Fruit fly (Drosophila melanogaster): ENCODE data around the gene eIF2D.
A peak's percentile ranks its signal among the peaks of the same experiment; 100 is the strongest.

The eIF2D gene

dm6 chr3R:29151621-29152092, at the start of gene eIF2D (continued):
- TF ChIP-seq Sox14 (GFP tag; optimal IDR thresholded peaks at IDR 0.05) (peak; percentile 63), Sox15 (GFP tag; optimal IDR thresholded peaks at IDR 0.05) (no peak), CG10669 (GFP tag; optimal IDR thresholded peaks at IDR 0.05) (no peak), Eip75B (GFP tag; optimal IDR thresholded peaks at IDR 0.05) (peak; percentile 43)

dm6 chr3R:29199807-29200693, 48.5 kb upstream of the eIF2D start, which contains the start of gene CG11899:
Gene CG11899 (plus strand): TSS chr3R:29200454.
- TF ChIP-seq Gug (GFP tag; IDR thresholded peaks at IDR 0.05) (peak; percentile 38), Met (GFP tag; optimal IDR thresholded peaks at IDR 0.05) (peak; percentile 87), Eip78C (GFP tag) (peak; percentile 85), Sox102F (GFP tag; optimal IDR thresholded peaks at IDR 0.05) (peak; percentile 83), fd59A (GFP tag; optimal IDR thresholded peaks at IDR 0.05) (peak; percentile 59), CG7368 (GFP tag; optimal IDR thresholded peaks at IDR 0.05) (peak; percentile 72), dsx (GFP tag; optimal IDR thresholded peaks at IDR 0.05; ENCODE audit: poor library complexity, severe bottlenecking) (peak; percentile 76), Sox15 (GFP tag; optimal IDR thresholded peaks at IDR 0.05) (peak; percentile 25), CG11902 (GFP tag; optimal IDR thresholded peaks at IDR 0.05) (peak; percentile 99), fd85E (GFP tag; optimal IDR thresholded peaks at IDR 0.05) (peak; percentile 75), lz (GFP tag; optimal IDR thresholded peaks at IDR 0.05) (peak; percentile 82), CG6808 (GFP tag; optimal IDR thresholded peaks at IDR 0.05) (peak; percentile 67), CG8319 (GFP tag; optimal IDR thresholded peaks at IDR 0.05) (peak; percentile 54), Sox14 (GFP tag; optimal IDR thresholded peaks at IDR 0.05) (peak; percentile 96), OdsH (GFP tag; optimal IDR thresholded peaks at IDR 0.05) (peak; percentile 68), CG15336 (GFP tag; IDR thresholded peaks at IDR 0.05) (peak; percentile 78), eg (GFP tag; IDR thresholded peaks at IDR 0.05) (peak; percentile 81), CG6163 (GFP tag; IDR thresholded peaks at IDR 0.05) (peak; percentile 95), spab (GFP tag; optimal IDR thresholded peaks at IDR 0.05) (peak; percentile 68), Lpt (GFP tag; optimal IDR thresholded peaks at IDR 0.05) (peak; percentile 81), net (GFP tag; optimal IDR thresholded peaks at IDR 0.05) (peak; percentile 77), CG34406 (GFP tag; optimal IDR thresholded peaks at IDR 0.05) (peak; percentile 61), CG6854 (GFP tag; optimal IDR thresholded peaks at IDR 0.05) (peak; percentile 97), Eip93F (GFP tag; optimal IDR thresholded peaks at IDR 0.05) (peak; percentile 94), achi (GFP tag; optimal IDR thresholded peaks at IDR 0.05) (peak; percentile 60), CG4318 (GFP tag; optimal IDR thresholded peaks at IDR 0.05) (peak; percentile 26), cyc (GFP tag; optimal IDR thresholded peaks at IDR 0.05) (peak; percentile 90), CG1621 (tag; optimal IDR thresholded peaks at IDR 0.05) (peak; percentile 93), CG31627 (GFP tag; optimal IDR thresholded peaks at IDR 0.05) (peak; percentile 74), CG10631 (GFP tag; optimal IDR thresholded peaks at IDR 0.05) (peak; percentile 69), CG8632 (GFP tag; optimal IDR thresholded peaks at IDR 0.05) (peak; percentile 55), Hr38 (GFP tag; optimal IDR thresholded peaks at IDR 0.05) (no peak), salr (GFP tag; optimal IDR thresholded peaks at IDR 0.05) (peak in 1 of 2 experiments; percentile 48), fkh (GFP tag; optimal IDR thresholded peaks at IDR 0.05) (peak; percentile 39), svp (GFP tag) (peak; percentile 98), CG11294 (GFP tag; IDR thresholded peaks at IDR 0.05) (peak; percentile 41; the same call in 1 of the 2 replicates), Ets96B (tag; optimal IDR thresholded peaks at IDR 0.05) (peak; percentile 48), CG3919 (GFP tag; optimal IDR thresholded peaks at IDR 0.05) (peak; percentile 94), Hr39 (GFP tag; optimal IDR thresholded peaks at IDR 0.05) (peak; percentile 66), CG16779 (tag; optimal IDR thresholded peaks at IDR 0.05) (peak; percentile 47), esn (GFP tag; optimal IDR thresholded peaks at IDR 0.05) (peak; percentile 85), CG6792 (GFP tag; optimal IDR thresholded peaks at IDR 0.05) (peak; percentile 77), CG6276 (GFP tag; optimal IDR thresholded peaks at IDR 0.05) (peak; percentile 61), pdm3 (GFP tag; optimal IDR thresholded peaks at IDR 0.05) (peak; percentile 76), CG10669 (GFP tag; optimal IDR thresholded peaks at IDR 0.05) (peak; percentile 64), ss (GFP tag; optimal IDR thresholded peaks at IDR 0.05) (peak; percentile 75 to 89)
